Worm (Caenorhabditis elegans) whole organism, L1 larva: ENCODE data around the gene F54D5.15.

Experiments
- aha-1 ChIP-seq: fragments of 150-350 bp; optimal IDR thresholded peaks from 2 replicates; lab custom pipeline; 2014; ENCODE audit warnings: missing biosample characterization, missing genetic modification characterization
- alr-1 ChIP-seq: fragments of 200-800 bp; sonication (Bioruptor generic); optimal IDR thresholded peaks from 2 replicates; lab custom pipeline; 2018; ENCODE audit warnings: borderline replicate concordance, mild to moderate bottlenecking, missing genetic modification characterization, missing compliant biosample characterization
- aly-2 ChIP-seq: fragments of 150-350 bp; optimal IDR thresholded peaks from 2 replicates; lab custom pipeline; 2014; ENCODE audit warnings: missing biosample characterization, missing genetic modification characterization
- ama-1 ChIP-seq: fragments of 150-350 bp; optimal IDR thresholded peaks from 2 replicates; lab custom pipeline; 2014
- ces-1 ChIP-seq: fragments of 150-350 bp; optimal IDR thresholded peaks from 2 replicates; lab custom pipeline; 2014; ENCODE audit warnings: missing biosample characterization, missing genetic modification reagents, missing genetic modification characterization
- elt-3 ChIP-seq, 6 experiments: fragments of 150-350 bp in 1 of 6; sonication (generic microtip); optimal IDR thresholded peaks; 2 replicates each; lab custom pipeline; 2017 to 2018; ENCODE audit warnings: missing biosample characterization in 6 of 6, missing genetic modification characterization in 6 of 6, inconsistent platforms in 1 of 6
- fkh-10 ChIP-seq: sonication (generic microtip); optimal IDR thresholded peaks from 2 replicates; lab custom pipeline; 2017; ENCODE audit warnings: missing biosample characterization, missing genetic modification reagents, missing genetic modification characterization
- hlh-17 ChIP-seq: fragments of 200-800 bp; sonication (Bioruptor generic); optimal IDR thresholded peaks from 2 replicates; lab custom pipeline; 2018; ENCODE audit warnings: missing genetic modification characterization, mild to moderate bottlenecking, missing compliant biosample characterization, moderate library complexity, borderline replicate concordance
- nhr-237 ChIP-seq: fragments of 150-350 bp; optimal IDR thresholded peaks from 2 replicates; lab custom pipeline; 2014; ENCODE audit warnings: missing biosample characterization, missing genetic modification characterization
- skn-1 ChIP-seq: fragments of 150-350 bp; optimal IDR thresholded peaks from 2 replicates; lab custom pipeline; 2014; ENCODE audit warnings: missing biosample characterization, missing genetic modification characterization
- unc-86 ChIP-seq: sonication (generic microtip); optimal IDR thresholded peaks from 2 replicates; lab custom pipeline; 2016; ENCODE audit warnings: missing genetic modification characterization, missing compliant biosample characterization

ce11 chrII:11537606-11538016 lies 26.4 kb downstream of the F54D5.15 start:
- TF ChIP-seq elt-3 (tag; optimal IDR thresholded peaks at IDR 0.05; lab: Kevin White, UChicago), result no peak
- TF ChIP-seq alr-1 (tag; lab: Kevin White, UChicago), result no peak
- TF ChIP-seq hlh-17 (GFP tag; lab: Kevin White, UChicago), result no peak
- TF ChIP-seq aly-2 (tag; lab: Kevin White, UChicago), result no peak
- no peak for TF ChIP-seq fkh-10
- no peak for TF ChIP-seq skn-1
- no peak for TF ChIP-seq aha-1
- no peak for TF ChIP-seq ces-1 (GFP tag; lab: Kevin White, UChicago)
- no peak for TF ChIP-seq unc-86 (tag; lab: Kevin White, UChicago)
- TF ChIP-seq ama-1 (lab: Kevin White, UChicago), result no peak
- no peak for TF ChIP-seq nhr-237 (tag; lab: Kevin White, UChicago)
